Worm (Caenorhabditis elegans) whole organism, midembryonic: ENCODE results near the gene C45H4.18.

ENCODE experiments used
- cog-1 ChIP-seq: sonication (generic microtip); optimal IDR thresholded peaks from 2 replicates; lab custom pipeline; 2016; ENCODE audit warnings: missing genetic modification characterization, missing compliant biosample characterization
- flt-1 ChIP-seq: fragments of 200-800 bp; sonication (Bioruptor generic); IDR thresholded peaks from 2 replicates; pipeline ENCODE4 v1.3.6; 2022; ENCODE audit warnings: missing genetic modification characterization, missing compliant biosample characterization
- ref-1 ChIP-seq: fragments of 200-800 bp; sonication (Bioruptor generic); conservative IDR thresholded peaks from 2 replicates; pipeline ENCODE4 v1.3.6; 2022; ENCODE audit warnings: missing genetic modification reagents, missing genetic modification characterization, missing compliant biosample characterization
- tab-1 ChIP-seq: fragments of 200-800 bp; sonication (Bioruptor generic); IDR thresholded peaks from 2 replicates; pipeline ENCODE4 v1.3.6; 2022; ENCODE audit warnings: missing genetic modification characterization, missing compliant biosample characterization
- ztf-23 ChIP-seq: fragments of 200-800 bp; sonication (Bioruptor generic); IDR thresholded peaks from 2 replicates; pipeline ENCODE4 v1.3.6; 2022; ENCODE audit warnings: missing genetic modification reagents, missing genetic modification characterization, missing compliant biosample characterization

ce11 chrV:2137010-2137409 is 38.3 kb upstream of the C45H4.18 start:
- TF ChIP-seq flt-1 (GFP tag; lab: Robert Waterston, UW) (no peak), ztf-23 (GFP tag; lab: Robert Waterston, UW) (no peak), ref-1 (GFP tag; lab: Robert Waterston, UW) (no peak), tab-1 (GFP tag; lab: Robert Waterston, UW) (no peak), cog-1 (no peak)
